Worm (Caenorhabditis elegans): ENCODE measurements around the gene fbxc-28.
A peak's percentile ranks its signal among the peaks of the same experiment; 100 is the strongest.

- TF ChIP-seq nhr-77 (tag; optimal IDR thresholded peaks at IDR 0.05) = peak; percentile 95
- TF ChIP-seq ceh-20 (GFP tag; IDR thresholded peaks at IDR 0.05) = peak; percentile 42; the same call in 1 of the 2 replicates
These were observed 8.4 kb upstream of the fbxc-28 start for ce11 chrII:915206-915605.
